Worm (Caenorhabditis elegans): Measurements from ENCODE around the gene srlf-30.

srlf-30 gene

DNA sequence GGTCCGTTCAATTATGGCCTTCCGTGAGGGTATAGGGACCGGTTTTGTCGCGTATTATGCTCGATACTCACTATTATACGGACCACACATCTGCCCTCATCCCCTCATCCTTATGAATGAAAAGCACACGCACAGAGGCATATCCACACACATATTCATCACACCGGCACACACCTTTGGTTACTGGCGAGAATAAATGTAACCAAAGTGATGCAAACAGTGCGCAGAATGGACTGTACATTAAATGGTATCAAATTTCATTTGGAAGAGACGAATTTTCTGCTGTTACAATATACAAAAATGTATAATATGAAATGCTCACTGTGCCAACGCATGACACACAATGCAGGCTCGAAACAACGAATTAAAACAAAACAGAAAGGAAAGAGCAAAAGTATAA, 30.5 kb upstream of the srlf-30 start:
- TF ChIP-seq gmeb-2 (tag; optimal IDR thresholded peaks at IDR 0.05) (no peak), C38D4.7 (GFP tag; optimal IDR thresholded peaks at IDR 0.05) (no peak), unc-42 (tag; optimal IDR thresholded peaks at IDR 0.05) (no peak), ceh-34 (tag; optimal IDR thresholded peaks at IDR 0.05) (peak; percentile 79), eyg-1 (tag; optimal IDR thresholded peaks at IDR 0.05) (no peak), sox-2 (GFP tag; IDR thresholded peaks at IDR 0.05) (no peak), hlh-6 (tag; optimal IDR thresholded peaks at IDR 0.05) (no peak), unc-3 (GFP tag; conservative IDR thresholded peaks at IDR 0.05) (no peak), unc-3 (tag; optimal IDR thresholded peaks at IDR 0.05) (no peak), dve-1 (tag; optimal IDR thresholded peaks at IDR 0.05) (no peak), pha-2 (tag; optimal IDR thresholded peaks at IDR 0.05) (peak; percentile 5), ceh-18 (tag; optimal IDR thresholded peaks at IDR 0.05) (no peak)

- TF ChIP-seq nfya-1 (tag; optimal IDR thresholded peaks at IDR 0.05): no peak
- peak; percentile 70 for TF ChIP-seq unc-42 (tag; optimal IDR thresholded peaks at IDR 0.05)
Observed at ce11 chrIV:10870158-10870557, 30.0 kb upstream of the srlf-30 start.

DNA sequence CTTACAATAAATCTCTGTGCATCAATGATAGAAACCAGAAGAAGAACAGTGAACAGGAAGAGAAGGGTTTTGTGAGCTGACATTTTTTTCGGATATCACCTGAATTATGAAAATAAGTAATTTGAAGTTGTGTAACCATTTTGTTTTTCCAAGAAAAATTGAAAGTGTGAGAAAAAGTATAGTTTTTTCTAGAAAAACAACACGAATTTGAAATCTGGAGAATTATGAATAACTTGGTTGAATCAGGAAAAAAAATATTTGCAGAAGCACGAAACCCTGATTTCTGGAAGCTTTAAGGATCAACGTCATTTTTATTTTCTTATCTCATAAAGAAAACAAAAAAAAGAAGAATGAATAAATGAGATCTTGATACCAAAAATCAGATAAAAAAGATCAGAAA, 25.7 kb upstream of the srlf-30 start, which contains the start of gene F13E9.12:
TSS of gene F13E9.12 (minus strand) at position 101 of the 400 bp plus-strand sequence.
- TF ChIP-seq tbx-2 (tag; optimal IDR thresholded peaks at IDR 0.05): no peak
- no peak for TF ChIP-seq syd-9 (tag; optimal IDR thresholded peaks at IDR 0.05)
- TF ChIP-seq pha-4 (tag; optimal IDR thresholded peaks at IDR 0.05): no peak
- TF ChIP-seq ceh-24 (tag; optimal IDR thresholded peaks at IDR 0.05): no peak
- no peak for TF ChIP-seq ceh-9 (tag; optimal IDR thresholded peaks at IDR 0.05)
- no peak for TF ChIP-seq unc-42 (tag; optimal IDR thresholded peaks at IDR 0.05)
- TF ChIP-seq pat-9 (tag; optimal IDR thresholded peaks at IDR 0.05): no peak
- TF ChIP-seq odd-2 (tag; optimal IDR thresholded peaks at IDR 0.05): no peak
- TF ChIP-seq pax-1 (tag; optimal IDR thresholded peaks at IDR 0.05): no peak
- TF ChIP-seq ets-4 (tag; optimal IDR thresholded peaks at IDR 0.05): no peak
- no peak for TF ChIP-seq dve-1 (tag; optimal IDR thresholded peaks at IDR 0.05)
- TF ChIP-seq pqm-1 (tag; optimal IDR thresholded peaks at IDR 0.05): no peak
- TF ChIP-seq unc-86 (tag; optimal IDR thresholded peaks at IDR 0.05): no peak
- no peak for TF ChIP-seq ceh-48 (tag; optimal IDR thresholded peaks at IDR 0.05)
- TF ChIP-seq sox-4 (tag; optimal IDR thresholded peaks at IDR 0.05): no peak

DNA sequence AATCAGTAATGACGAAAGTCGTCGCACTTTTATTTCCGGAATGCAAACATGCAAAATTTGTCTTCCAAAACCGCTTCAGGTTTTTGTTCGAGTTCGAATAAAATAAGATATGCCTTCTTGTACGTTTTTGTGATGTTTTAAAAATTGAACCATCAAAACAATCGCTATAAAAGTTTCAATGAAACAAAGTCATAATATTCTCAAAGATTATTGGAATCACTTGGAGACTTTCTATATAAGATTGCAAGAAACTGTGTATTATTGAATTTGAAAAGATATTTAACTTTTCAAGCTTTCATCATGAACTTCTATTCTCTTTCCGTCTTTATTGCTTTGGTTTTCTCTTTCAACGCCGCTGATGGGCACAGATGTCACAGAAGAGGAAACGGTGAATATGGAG, 23.3 kb upstream of the srlf-30 start, which contains the start of gene fipr-14:
TSS of gene fipr-14 (plus strand) at position 301 of the 400 bp plus-strand sequence.
- TF ChIP-seq pha-4 (tag; optimal IDR thresholded peaks at IDR 0.05) (no peak), pqm-1 (tag; optimal IDR thresholded peaks at IDR 0.05) (no peak), ceh-9 (tag; optimal IDR thresholded peaks at IDR 0.05) (no peak), lim-6 (tag; optimal IDR thresholded peaks at IDR 0.05) (no peak), unc-86 (tag; optimal IDR thresholded peaks at IDR 0.05) (no peak), ceh-24 (tag; optimal IDR thresholded peaks at IDR 0.05) (no peak), npax-4 (tag; optimal IDR thresholded peaks at IDR 0.05) (no peak), nfya-1 (tag; optimal IDR thresholded peaks at IDR 0.05) (no peak), sox-4 (tag; optimal IDR thresholded peaks at IDR 0.05) (no peak), unc-55 (GFP tag; optimal IDR thresholded peaks at IDR 0.05) (no peak), odd-2 (tag; optimal IDR thresholded peaks at IDR 0.05) (no peak), K02D7.2 (tag; optimal IDR thresholded peaks at IDR 0.05) (no peak), zip-5 (tag; optimal IDR thresholded peaks at IDR 0.05) (no peak), dmd-4 (tag; optimal IDR thresholded peaks at IDR 0.05; ENCODE audit: borderline replicate concordance) (no peak)

DNA sequence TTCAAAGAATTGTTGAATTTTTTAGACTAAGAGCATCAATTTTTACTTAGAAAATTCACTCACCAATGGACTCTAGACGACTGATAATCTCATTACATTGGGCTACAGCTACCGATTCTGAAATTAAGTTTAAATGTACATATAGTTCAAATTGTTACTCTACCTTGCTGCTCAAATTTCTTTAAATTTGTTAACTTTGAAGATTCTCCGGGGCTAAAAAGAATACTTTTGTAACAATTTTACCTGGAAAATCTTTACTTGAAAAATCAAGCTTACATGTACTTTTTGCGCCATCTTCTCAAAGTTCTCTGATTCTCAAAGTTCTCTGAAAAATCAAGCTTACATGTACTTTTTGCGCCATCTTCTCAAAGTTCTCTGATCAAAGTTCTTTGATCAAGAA, 20.6 kb upstream of the srlf-30 start, which contains the start of gene sdz-13:
TSS of gene sdz-13 (minus strand) at position 101 of the 400 bp plus-strand sequence.
- TF ChIP-seq pha-4 (tag; optimal IDR thresholded peaks at IDR 0.05) (no peak), dmd-4 (tag; optimal IDR thresholded peaks at IDR 0.05; ENCODE audit: borderline replicate concordance) (no peak), eyg-1 (tag; optimal IDR thresholded peaks at IDR 0.05) (no peak), ceh-45 (GFP tag; IDR thresholded peaks at IDR 0.05) (no peak), rnt-1 (tag; optimal IDR thresholded peaks at IDR 0.05) (no peak), syd-9 (tag; optimal IDR thresholded peaks at IDR 0.05) (no peak), fax-1 (tag; optimal IDR thresholded peaks at IDR 0.05) (no peak), C38D4.7 (GFP tag; optimal IDR thresholded peaks at IDR 0.05) (no peak), ceh-24 (tag; optimal IDR thresholded peaks at IDR 0.05) (no peak), ceh-34 (tag; optimal IDR thresholded peaks at IDR 0.05) (no peak), nhr-11 (tag; optimal IDR thresholded peaks at IDR 0.05) (no peak), ceh-19 (GFP tag; optimal IDR thresholded peaks at IDR 0.05) (no peak), pqm-1 (tag; optimal IDR thresholded peaks at IDR 0.05) (no peak), che-1 (tag; optimal IDR thresholded peaks at IDR 0.05) (no peak)
